Worm (Caenorhabditis elegans): ENCODE data around the gene F08C6.18.
A peak's percentile ranks its signal among the peaks of the same experiment; 100 is the strongest.

The F08C6.18 gene

ce11 chrX:7577458-7578158 is 4.2 kb upstream of the F08C6.18 start (continued):
- TF ChIP-seq blmp-1 (tag; optimal IDR thresholded peaks at IDR 0.05), result peak; percentile 30
- TF ChIP-seq fkh-8 (tag; optimal IDR thresholded peaks at IDR 0.05), result no peak
- no peak for TF ChIP-seq nhr-20 (tag; optimal IDR thresholded peaks at IDR 0.05)
- TF ChIP-seq efl-3 (GFP tag; optimal IDR thresholded peaks at IDR 0.05), result no peak
- TF ChIP-seq efl-1 (optimal IDR thresholded peaks at IDR 0.05), result no peak
- no peak for TF ChIP-seq efl-1 (GFP tag; optimal IDR thresholded peaks at IDR 0.05 in 1 of 2)
- no peak for TF ChIP-seq nhr-19 (GFP tag; conservative IDR thresholded peaks at IDR 0.05)
- peak; percentile 80 for TF ChIP-seq nhr-85 (tag)
- TF ChIP-seq irx-1 (tag; optimal IDR thresholded peaks at IDR 0.05), result no peak
- no peak for TF ChIP-seq nhr-84 (tag; optimal IDR thresholded peaks at IDR 0.05)
- TF ChIP-seq mdl-1 (tag; optimal IDR thresholded peaks at IDR 0.05), result no peak
- no peak for TF ChIP-seq nhr-237 (tag; optimal IDR thresholded peaks at IDR 0.05)
- no peak for TF ChIP-seq unc-130 (tag; optimal IDR thresholded peaks at IDR 0.05)
- TF ChIP-seq fos-1 (tag; optimal IDR thresholded peaks at IDR 0.05), result peak; percentile 1
- TF ChIP-seq zag-1 (tag; optimal IDR thresholded peaks at IDR 0.05), result no peak
- TF ChIP-seq lin-15B (tag; optimal IDR thresholded peaks at IDR 0.05), result no peak
- no peak for TF ChIP-seq ceh-88 (GFP tag; IDR thresholded peaks at IDR 0.05)
- TF ChIP-seq ztf-11 (tag; optimal IDR thresholded peaks at IDR 0.05), result no peak
- TF ChIP-seq egl-13 (tag; optimal IDR thresholded peaks at IDR 0.05), result no peak
- TF ChIP-seq nhr-12 (tag; optimal IDR thresholded peaks at IDR 0.05), result no peak
- TF ChIP-seq fkh-10 (GFP tag; optimal IDR thresholded peaks at IDR 0.05), result no peak

- no peak for TF ChIP-seq xbp-1 (tag; optimal IDR thresholded peaks at IDR 0.05)
- peak; percentile 80 for TF ChIP-seq pqm-1 (tag; optimal IDR thresholded peaks at IDR 0.05)
- TF ChIP-seq blmp-1 (tag; optimal IDR thresholded peaks at IDR 0.05), result peak; percentile 55
- peak; percentile 6 for TF ChIP-seq lin-14 (GFP tag; optimal IDR thresholded peaks at IDR 0.05)
- TF ChIP-seq lin-15B (tag; optimal IDR thresholded peaks at IDR 0.05), result no peak
- TF ChIP-seq lir-3 (tag; optimal IDR thresholded peaks at IDR 0.05; ENCODE audit: poor library complexity), result no peak
- no peak for TF ChIP-seq vab-15 (tag; optimal IDR thresholded peaks at IDR 0.05)
- no peak for TF ChIP-seq dsc-1 (tag; optimal IDR thresholded peaks at IDR 0.05)
- TF ChIP-seq lin-35 (GFP tag; optimal IDR thresholded peaks at IDR 0.05), result peak in 1 of 2 experiments; percentile 2
- TF ChIP-seq nhr-84 (tag; optimal IDR thresholded peaks at IDR 0.05), result no peak
- no peak for TF ChIP-seq nhr-90 (tag; optimal IDR thresholded peaks at IDR 0.05; ENCODE audit: poor library complexity)
- TF ChIP-seq efl-3 (GFP tag; optimal IDR thresholded peaks at IDR 0.05), result no peak
- no peak for TF ChIP-seq mab-9 (GFP tag; IDR thresholded peaks at IDR 0.05)
- no peak for TF ChIP-seq ceh-90 (tag; optimal IDR thresholded peaks at IDR 0.05)
- TF ChIP-seq snu-23 (GFP tag; optimal IDR thresholded peaks at IDR 0.05), result no peak
- TF ChIP-seq zip-4 (GFP tag; optimal IDR thresholded peaks at IDR 0.05), result no peak
- no peak for TF ChIP-seq rnt-1 (tag; optimal IDR thresholded peaks at IDR 0.05)
- no peak for TF ChIP-seq nhr-12 (tag; optimal IDR thresholded peaks at IDR 0.05)
- TF ChIP-seq isw-1 (GFP tag; IDR thresholded peaks at IDR 0.05), result no peak
- no peak for TF ChIP-seq grh-1 (GFP tag; IDR thresholded peaks at IDR 0.05)
- TF ChIP-seq hlh-17 (GFP tag; optimal IDR thresholded peaks at IDR 0.05; ENCODE audit: borderline replicate concordance), result no peak
- peak in 1 of 6 experiments; percentile 3 for TF ChIP-seq elt-3 (tag; optimal IDR thresholded peaks at IDR 0.05)
- TF ChIP-seq elt-2 (tag; optimal IDR thresholded peaks at IDR 0.05), result peak; percentile 50
- TF ChIP-seq mdl-1 (tag; optimal IDR thresholded peaks at IDR 0.05), result no peak
- TF ChIP-seq nhr-71 (tag; optimal IDR thresholded peaks at IDR 0.05), result peak; percentile 4
- no peak for TF ChIP-seq nhr-20 (tag; optimal IDR thresholded peaks at IDR 0.05)
- no peak for TF ChIP-seq swsn-7 (tag; optimal IDR thresholded peaks at IDR 0.05)
- no peak for TF ChIP-seq ceh-8 (GFP tag; optimal IDR thresholded peaks at IDR 0.05)
- no peak for TF ChIP-seq nhr-76 (tag; optimal IDR thresholded peaks at IDR 0.05)
- TF ChIP-seq sup-37 (GFP tag; optimal IDR thresholded peaks at IDR 0.05), result no peak
- no peak for TF ChIP-seq ztf-4 (tag; optimal IDR thresholded peaks at IDR 0.05)
These were observed 2.5 kb upstream of the F08C6.18 start for ce11 chrX:7575939-7576338.
